Worm (Caenorhabditis elegans): ENCODE measurements around the gene sra-39.

DNA sequence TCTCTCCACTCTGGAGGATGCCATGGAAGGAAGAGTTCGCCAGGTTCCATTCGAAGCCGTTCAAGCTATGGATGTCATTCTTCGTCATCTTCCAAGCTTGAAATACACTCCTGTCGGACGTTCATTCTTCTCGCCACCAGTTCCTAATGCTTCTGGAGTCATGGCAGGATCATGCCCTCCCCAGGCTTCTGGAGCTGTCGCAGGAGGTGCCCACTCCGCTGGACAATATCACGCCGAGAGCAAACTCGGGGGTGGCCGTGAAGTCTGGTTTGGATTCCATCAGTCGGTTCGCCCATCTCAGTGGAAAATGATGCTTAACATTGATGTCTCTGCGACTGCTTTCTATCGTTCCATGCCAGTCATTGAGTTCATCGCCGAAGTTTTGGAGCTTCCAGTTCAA, 49.1 kb upstream of the sra-39 start:
- TF ChIP-seq snpc-4 (tag; optimal IDR thresholded peaks at IDR 0.05): no peak
- no peak for TF ChIP-seq fkh-10 (GFP tag; optimal IDR thresholded peaks at IDR 0.05)
- TF ChIP-seq daf-12 (tag; optimal IDR thresholded peaks at IDR 0.05): no peak
- no peak for TF ChIP-seq hmg-11 (tag; optimal IDR thresholded peaks at IDR 0.05)
- no peak for TF ChIP-seq nhr-67 (tag; optimal IDR thresholded peaks at IDR 0.05)
- TF ChIP-seq egl-27 (tag; optimal IDR thresholded peaks at IDR 0.05): no peak
- TF ChIP-seq nhr-237 (tag; optimal IDR thresholded peaks at IDR 0.05): no peak
- TF ChIP-seq jun-1 (tag; optimal IDR thresholded peaks at IDR 0.05): no peak

Data from whole organism, L3 larva.